Worm (Caenorhabditis elegans) whole organism, L3 larva: ENCODE measurements around the gene T05B9.1.

Experiments used
- R02D3.7 ChIP-seq: fragments of 150-350 bp; optimal IDR thresholded peaks from 2 replicates; lab custom pipeline; 2014; ENCODE audit warnings: missing biosample characterization, missing genetic modification characterization
- ZK546.5 ChIP-seq: sonication (generic microtip); optimal IDR thresholded peaks from 2 replicates; lab custom pipeline; 2017; ENCODE audit warnings: missing biosample characterization, missing genetic modification characterization
- aly-2 ChIP-seq: fragments of 150-350 bp; optimal IDR thresholded peaks from 2 replicates; lab custom pipeline; 2014; ENCODE audit warnings: missing biosample characterization, missing genetic modification characterization
- ceh-28 ChIP-seq: fragments of 150-350 bp; optimal IDR thresholded peaks from 2 replicates; lab custom pipeline; 2014; ENCODE audit warnings: missing biosample characterization, missing genetic modification reagents, missing genetic modification characterization
- ceh-82 ChIP-seq: fragments of 150-350 bp; optimal IDR thresholded peaks from 2 replicates; lab custom pipeline; 2014; ENCODE audit warnings: missing biosample characterization, missing genetic modification characterization
- ceh-9 ChIP-seq: sonication (generic microtip); optimal IDR thresholded peaks from 2 replicates; lab custom pipeline; 2018; ENCODE audit warnings: missing biosample characterization, missing genetic modification characterization
- daf-12 ChIP-seq: fragments of 150-350 bp; optimal IDR thresholded peaks from 2 replicates; lab custom pipeline; 2014; ENCODE audit warnings: missing biosample characterization, missing genetic modification reagents, missing genetic modification characterization
- elt-1 ChIP-seq: fragments of 150-350 bp; optimal IDR thresholded peaks from 2 replicates; lab custom pipeline; 2014; ENCODE audit warnings: missing biosample characterization, missing genetic modification characterization
- fkh-10 ChIP-seq: sonication (generic microtip); optimal IDR thresholded peaks from 2 replicates; lab custom pipeline; 2017; ENCODE audit warnings: missing biosample characterization, missing genetic modification reagents, missing genetic modification characterization
- fos-1 ChIP-seq: fragments of 150-350 bp; optimal IDR thresholded peaks from 2 replicates; lab custom pipeline; 2014; ENCODE audit warnings: missing biosample characterization, missing genetic modification characterization
- lin-15B ChIP-seq: fragments of 150-350 bp; optimal IDR thresholded peaks from 2 replicates; lab custom pipeline; 2014; ENCODE audit warnings: missing biosample characterization, missing genetic modification characterization
- lsy-12 ChIP-seq: sonication (generic microtip); optimal IDR thresholded peaks from 2 replicates; lab custom pipeline; 2016; ENCODE audit warnings: mild to moderate bottlenecking, missing genetic modification characterization, missing compliant biosample characterization
- mdl-1 ChIP-seq: fragments of 150-350 bp; optimal IDR thresholded peaks from 2 replicates; lab custom pipeline; 2014; ENCODE audit warnings: missing biosample characterization, missing genetic modification characterization
- mml-1 ChIP-seq: fragments of 150-350 bp; sonication (generic microtip); optimal IDR thresholded peaks from 3 replicates; lab custom pipeline; 2014; ENCODE audit warnings: missing biosample characterization, missing genetic modification characterization
- nhr-28 ChIP-seq: fragments of 150-350 bp; optimal IDR thresholded peaks from 2 replicates; lab custom pipeline; 2014; ENCODE audit warnings: missing biosample characterization, missing genetic modification characterization
- nhr-67 ChIP-seq: fragments of 150-350 bp; optimal IDR thresholded peaks from 2 replicates; lab custom pipeline; 2014; ENCODE audit warnings: missing biosample characterization, missing genetic modification characterization
- nhr-77 ChIP-seq: fragments of 150-350 bp; optimal IDR thresholded peaks from 2 replicates; lab custom pipeline; 2014; ENCODE audit warnings: missing biosample characterization, missing genetic modification characterization
- pha-4 ChIP-seq: fragments of 150-350 bp; optimal IDR thresholded peaks from 2 replicates; lab custom pipeline; 2014; ENCODE audit warnings: missing biosample characterization, missing genetic modification reagents, missing genetic modification characterization
- pqm-1 ChIP-seq: fragments of 150-350 bp; optimal IDR thresholded peaks from 2 replicates; lab custom pipeline; 2017; ENCODE audit warnings: missing biosample characterization, missing genetic modification characterization, inconsistent platforms
- sea-2 ChIP-seq: fragments of 150-350 bp; sonication (generic microtip); optimal IDR thresholded peaks from 4 replicates; lab custom pipeline; 2014; ENCODE audit warnings: missing biosample characterization, missing genetic modification reagents, missing genetic modification characterization
- tbx-2 ChIP-seq: sonication (generic microtip); optimal IDR thresholded peaks from 2 replicates; lab custom pipeline; 2016; ENCODE audit warnings: mild to moderate bottlenecking, missing genetic modification characterization, missing compliant biosample characterization
- ztf-11 ChIP-seq: fragments of 150-350 bp; optimal IDR thresholded peaks from 2 replicates; lab custom pipeline; 2014; ENCODE audit warnings: missing biosample characterization, missing genetic modification characterization
- ztf-4 ChIP-seq: fragments of 150-350 bp; optimal IDR thresholded peaks from 2 replicates; lab custom pipeline; 2014; ENCODE audit warnings: missing biosample characterization, missing genetic modification characterization

Gene T05B9.1

ce11 chrII:11224045-11224481 lies 36.9 kb downstream of the T05B9.1 start (continued):
- TF ChIP-seq ceh-82 (tag; lab: Kevin White, UChicago) (no peak), lin-15B (tag; lab: Kevin White, UChicago) (peak; percentile 65), mml-1 (tag; lab: Kevin White, UChicago) (no peak), elt-1 (tag; lab: Kevin White, UChicago) (no peak), R02D3.7 (tag; lab: Kevin White, UChicago) (peak; percentile 73), nhr-77 (tag; lab: Kevin White, UChicago) (no peak), ZK546.5 (tag; lab: Kevin White, UChicago) (no peak), pha-4 (peak; percentile 33), mdl-1 (tag; lab: Kevin White, UChicago) (no peak), nhr-67 (tag; lab: Kevin White, UChicago) (no peak), lsy-12 (tag; lab: Kevin White, UChicago) (peak; percentile 71), ceh-9 (tag; lab: Kevin White, UChicago) (no peak)

ce11 chrII:11221771-11222355 lies 39.1 kb downstream of the T05B9.1 start, which contains the start of gene plpr-1:
Gene plpr-1, plus strand, starts transcription at chrII:11222305.
- TF ChIP-seq fkh-10 (GFP tag; lab: Kevin White, UChicago) (no peak), sea-2 (GFP tag; lab: Kevin White, UChicago) (no peak), ceh-28 (tag; lab: Kevin White, UChicago) (no peak), lsy-12 (tag; lab: Kevin White, UChicago) (no peak), ztf-11 (tag; lab: Kevin White, UChicago) (no peak), aly-2 (tag; lab: Kevin White, UChicago) (no peak), nhr-28 (no peak), mdl-1 (tag; lab: Kevin White, UChicago) (no peak), fos-1 (tag; lab: Kevin White, UChicago) (no peak), daf-12 (tag; lab: Kevin White, UChicago) (no peak), ztf-4 (tag; lab: Kevin White, UChicago) (no peak), ZK546.5 (tag; lab: Kevin White, UChicago) (no peak), elt-1 (tag; lab: Kevin White, UChicago) (no peak), nhr-67 (tag; lab: Kevin White, UChicago) (no peak), tbx-2 (tag; lab: Kevin White, UChicago) (no peak), pqm-1 (tag; lab: Kevin White, UChicago) (no peak)
